Fruit fly (Drosophila melanogaster): ENCODE results near the gene CatB.

Gene CatB

dm6 chr2L:8699895-8700314, 5.5 kb upstream of the CatB start:
- TF ChIP-seq CrebA (GFP tag; optimal IDR thresholded peaks at IDR 0.05; ENCODE audit: borderline replicate concordance) = peak; percentile 67
- TF ChIP-seq Vsx2 (GFP tag; optimal IDR thresholded peaks at IDR 0.05; ENCODE audit: partially characterized antibody) = peak; percentile 67
- no peak for TF ChIP-seq jim (GFP tag; optimal IDR thresholded peaks at IDR 0.05)
- no peak for TF ChIP-seq ey (GFP tag; optimal IDR thresholded peaks at IDR 0.05)
- TF ChIP-seq Dif (GFP tag; optimal IDR thresholded peaks at IDR 0.05; ENCODE audit: partially characterized antibody) = peak; percentile 29
- TF ChIP-seq CG32264 (GFP tag; optimal IDR thresholded peaks at IDR 0.05) = no peak
- no peak for TF ChIP-seq N (GFP tag; optimal IDR thresholded peaks at IDR 0.05)
- TF ChIP-seq Sp1 (GFP tag; optimal IDR thresholded peaks at IDR 0.05) = peak; percentile 31
- TF ChIP-seq psq (GFP tag; optimal IDR thresholded peaks at IDR 0.05) = no peak
- TF ChIP-seq rgr (GFP tag; optimal IDR thresholded peaks at IDR 0.05) = no peak
- TF ChIP-seq dsf (GFP tag; optimal IDR thresholded peaks at IDR 0.05; ENCODE audit: borderline replicate concordance) = no peak
- no peak for TF ChIP-seq lola (GFP tag; optimal IDR thresholded peaks at IDR 0.05)
- TF ChIP-seq CG9705 (GFP tag; optimal IDR thresholded peaks at IDR 0.05) = no peak
- no peak for TF ChIP-seq usp (GFP tag; optimal IDR thresholded peaks at IDR 0.05)
- no peak for TF ChIP-seq dmrt93B (GFP tag; optimal IDR thresholded peaks at IDR 0.05)
- no peak for TF ChIP-seq pan (optimal IDR thresholded peaks at IDR 0.05)
- TF ChIP-seq Myc (optimal IDR thresholded peaks at IDR 0.05) = no peak
- peak; percentile 45 for TF ChIP-seq brk (GFP tag; optimal IDR thresholded peaks at IDR 0.05)
- TF ChIP-seq woc (GFP tag; optimal IDR thresholded peaks at IDR 0.05) = no peak
- TF ChIP-seq Rel (GFP tag; optimal IDR thresholded peaks at IDR 0.05) = peak; percentile 10
- TF ChIP-seq Rel (tag; optimal IDR thresholded peaks at IDR 0.05) = peak; percentile 82
- TF ChIP-seq tai (GFP tag; optimal IDR thresholded peaks at IDR 0.05) = no peak
- TF ChIP-seq HLH106 (tag; optimal IDR thresholded peaks at IDR 0.05) = no peak
- TF ChIP-seq h (GFP tag; optimal IDR thresholded peaks at IDR 0.05) = peak; percentile 52
- TF ChIP-seq GATAd (GFP tag; optimal IDR thresholded peaks at IDR 0.05) = no peak
- TF ChIP-seq dl (GFP tag; optimal IDR thresholded peaks at IDR 0.05; ENCODE audit: insufficient read depth in 1 of 2, partially characterized antibody in 2 of 2) = no peak
- no peak for TF ChIP-seq Jra (GFP tag; optimal IDR thresholded peaks at IDR 0.05)
- TF ChIP-seq OdsH (GFP tag; optimal IDR thresholded peaks at IDR 0.05) = peak; percentile 6
- no peak for TF ChIP-seq fru (GFP tag; optimal IDR thresholded peaks at IDR 0.05)
- TF ChIP-seq sage (GFP tag; optimal IDR thresholded peaks at IDR 0.05) = no peak
- no peak for TF ChIP-seq Hnf4 (GFP tag; optimal IDR thresholded peaks at IDR 0.05)
- TF ChIP-seq Hr83 (GFP tag; optimal IDR thresholded peaks at IDR 0.05; ENCODE audit: poor library complexity, severe bottlenecking) = peak; percentile 69
- TF ChIP-seq Dfd (GFP tag; optimal IDR thresholded peaks at IDR 0.05) = no peak
- TF ChIP-seq foxo (GFP tag; optimal IDR thresholded peaks at IDR 0.05) = no peak
- TF ChIP-seq Hr78 (GFP tag; optimal IDR thresholded peaks at IDR 0.05) = no peak
- peak; percentile 59 for TF ChIP-seq br (GFP tag; optimal IDR thresholded peaks at IDR 0.05)

DNA sequence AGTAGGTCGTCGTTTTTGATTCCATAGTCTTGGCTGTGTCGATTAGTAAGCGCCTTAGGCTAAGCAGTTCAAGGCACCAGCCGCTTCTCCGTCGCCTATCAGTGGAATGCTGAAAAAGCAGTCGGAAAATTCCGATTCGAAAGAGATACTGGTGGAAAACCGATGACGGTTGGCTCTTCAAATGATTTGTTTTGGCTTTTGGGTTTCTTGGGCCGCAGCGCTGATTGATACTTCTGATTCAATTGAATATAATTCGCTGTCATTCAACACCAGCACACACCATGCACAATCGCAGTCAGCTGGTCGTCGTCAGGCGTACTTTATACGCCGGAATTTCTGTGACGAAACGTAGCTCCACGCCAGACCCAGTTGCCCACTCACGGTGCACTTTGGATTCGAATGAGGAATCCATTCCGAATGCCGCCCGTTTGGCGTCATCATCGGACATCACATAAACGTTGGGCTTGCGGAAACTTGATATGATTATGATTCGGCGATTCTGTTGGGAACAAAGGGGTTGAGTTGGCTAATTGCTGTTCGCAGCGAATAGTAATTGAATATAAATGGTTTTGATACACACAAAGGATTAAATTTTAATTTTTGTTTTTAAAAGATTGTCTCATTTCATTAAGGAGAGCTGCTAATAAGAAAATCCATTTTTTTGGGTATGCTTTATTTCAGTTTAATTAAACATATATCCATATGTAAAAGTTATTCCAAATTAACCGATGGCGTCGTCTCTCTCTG, 4.3 kb upstream of the CatB start:
- TF ChIP-seq Rel (GFP tag; optimal IDR thresholded peaks at IDR 0.05) (no peak), Rel (tag; optimal IDR thresholded peaks at IDR 0.05) (peak; percentile 17), lola (GFP tag; optimal IDR thresholded peaks at IDR 0.05) (no peak), Hnf4 (GFP tag; optimal IDR thresholded peaks at IDR 0.05) (peak; percentile 53)

DNA sequence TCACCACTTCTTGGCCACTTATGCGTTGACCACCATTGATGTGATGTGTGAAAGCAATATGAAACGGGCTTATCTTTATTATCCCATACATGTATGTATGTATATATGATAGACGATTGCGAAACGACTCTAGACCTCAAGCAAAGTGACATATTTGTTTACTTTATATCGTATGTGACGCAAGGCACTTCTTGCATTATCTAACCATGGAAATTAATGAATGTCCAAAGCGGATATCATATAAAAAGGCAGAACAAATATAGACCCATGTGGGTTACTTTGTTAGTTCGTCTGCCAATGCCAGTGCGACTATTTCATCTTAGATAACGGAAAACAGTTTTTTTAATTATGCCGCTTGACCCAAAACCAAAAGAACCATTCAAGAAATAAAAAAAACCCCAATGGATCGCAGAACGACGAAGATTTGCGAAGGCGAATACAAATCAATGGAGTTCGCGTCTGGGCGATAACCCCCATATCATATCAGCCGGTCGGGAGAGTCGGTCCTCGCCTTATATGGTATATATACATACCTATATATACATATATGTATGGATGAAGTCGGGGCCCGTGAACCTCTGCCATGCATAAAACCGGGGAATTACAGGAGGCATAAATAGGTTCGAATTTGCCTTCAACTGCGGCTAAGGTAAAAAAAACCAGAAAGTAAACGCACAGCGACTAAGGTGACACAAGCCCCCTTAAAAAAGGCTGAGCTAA, 2.3 kb upstream of the CatB start:
- TF ChIP-seq tai (GFP tag; optimal IDR thresholded peaks at IDR 0.05) = no peak
- TF ChIP-seq Rel (GFP tag; optimal IDR thresholded peaks at IDR 0.05) = no peak
- TF ChIP-seq Rel (tag; optimal IDR thresholded peaks at IDR 0.05) = peak; percentile 98

Data from whole organism, wandering third instar larva.